Fruit fly (Drosophila melanogaster) whole organism, prepupa: Measurements from ENCODE around the gene mask.

Source experiments
- Blimp-1 ChIP-seq: fragments of 200-800 bp; sonication (Bioruptor generic); optimal IDR thresholded peaks from 3 replicates; lab custom pipeline; 2017; ENCODE audit warnings: missing biosample characterization, missing genetic modification characterization, mild to moderate bottlenecking, moderate library complexity, missing genetic modification reagents
- CG1621 ChIP-seq: fragments of 200-800 bp; sonication (Bioruptor generic); optimal IDR thresholded peaks from 3 replicates; lab custom pipeline; 2018; ENCODE audit warnings: missing biosample characterization, mild to moderate bottlenecking, missing genetic modification characterization
- Eip75B ChIP-seq: fragments of 200-800 bp; sonication (Bioruptor generic); optimal IDR thresholded peaks from 3 replicates; lab custom pipeline; 2016; ENCODE audit warnings: missing biosample characterization, missing genetic modification characterization
- Hr4 ChIP-seq: fragments of 200-800 bp; sonication (Bioruptor generic); optimal IDR thresholded peaks from 3 replicates; lab custom pipeline; 2016; ENCODE audit warnings: missing biosample characterization, missing genetic modification characterization
- Lpt ChIP-seq: fragments of 200-800 bp; sonication (Bioruptor generic); optimal IDR thresholded peaks from 3 replicates; lab custom pipeline; 2016; ENCODE audit warnings: missing biosample characterization, missing genetic modification characterization

dm6 chr3R:24284164-24284563 is 53.8 kb downstream of the mask start:
- no peak for TF ChIP-seq CG1621
- TF ChIP-seq Eip75B (GFP tag; lab: Kevin White, UChicago), result no peak
- TF ChIP-seq Hr4 (GFP tag; lab: Kevin White, UChicago), result no peak
- TF ChIP-seq Lpt (GFP tag; lab: Kevin White, UChicago), result no peak
- no peak for TF ChIP-seq Blimp-1 (GFP tag; lab: Kevin White, UChicago)
